Fruit fly (Drosophila melanogaster) ovary, adult (tissue): ENCODE data around the gene CG7886.

Experiments
- CG17801 ChIP-seq: fragments of 200-800 bp; optimal IDR thresholded peaks from 2 replicates; lab custom pipeline; 2019; ENCODE audit warnings: missing biosample characterization, mild to moderate bottlenecking, missing genetic modification characterization, moderate library complexity; ENCODE audit not compliant: partially characterized antibody

Gene CG7886

dm6 chr3R:14577803-14578493 lies 64.4 kb downstream of the CG7886 start:
- no peak for TF ChIP-seq CG17801

DNA sequence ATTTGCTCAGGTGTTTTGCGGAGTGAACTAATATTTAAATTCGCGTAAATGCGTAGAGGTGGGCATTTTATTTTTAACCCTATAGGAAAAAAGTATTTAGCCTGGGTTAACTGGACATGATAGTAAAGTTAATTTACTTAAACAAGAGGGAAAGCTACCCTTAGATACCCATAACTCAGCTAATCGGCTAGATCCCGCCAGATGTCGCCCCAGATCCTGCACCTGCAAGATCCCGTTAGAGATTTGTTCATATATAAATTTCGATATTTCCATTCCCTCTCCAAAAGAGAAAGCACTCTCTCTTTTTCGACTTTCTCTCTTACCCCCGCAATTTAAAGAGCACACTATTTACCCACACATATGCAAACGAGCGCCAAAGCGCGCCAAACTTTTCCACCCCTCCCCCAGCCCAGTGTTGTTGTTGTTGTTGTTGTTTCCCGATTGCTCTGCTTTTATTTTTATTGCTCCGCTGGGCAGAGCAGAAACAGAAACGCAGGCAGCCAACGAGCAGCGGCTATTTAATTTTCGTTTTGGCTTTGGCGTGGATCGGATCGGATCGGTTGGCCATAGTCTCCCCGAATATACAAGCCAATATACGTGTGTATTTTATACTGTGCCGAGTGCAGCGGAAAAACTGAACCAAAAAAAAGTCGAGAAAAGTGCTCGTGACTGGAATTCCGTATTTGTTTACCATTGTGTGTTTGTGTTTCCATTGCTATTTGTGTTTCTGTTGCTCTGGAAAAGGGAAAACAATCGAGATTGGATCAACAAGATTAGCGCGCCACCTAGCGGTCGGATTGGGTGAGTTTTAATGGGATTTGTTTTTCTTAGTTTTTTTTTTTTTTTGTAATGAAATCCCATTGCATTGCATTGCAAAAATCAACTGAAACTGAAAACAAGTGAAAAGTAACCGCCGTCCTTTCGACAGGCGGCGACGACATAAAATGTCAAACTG lies 65.4 kb downstream of the CG7886 start, which contains the start of gene stumps:
TSS of gene stumps (plus strand) at position 526 of the 955 bp plus-strand sequence.
- peak; percentile 70 for TF ChIP-seq CG17801
